2 worm cellular contexts compared by ENCODE assay signal in the genomic region with DNA sequence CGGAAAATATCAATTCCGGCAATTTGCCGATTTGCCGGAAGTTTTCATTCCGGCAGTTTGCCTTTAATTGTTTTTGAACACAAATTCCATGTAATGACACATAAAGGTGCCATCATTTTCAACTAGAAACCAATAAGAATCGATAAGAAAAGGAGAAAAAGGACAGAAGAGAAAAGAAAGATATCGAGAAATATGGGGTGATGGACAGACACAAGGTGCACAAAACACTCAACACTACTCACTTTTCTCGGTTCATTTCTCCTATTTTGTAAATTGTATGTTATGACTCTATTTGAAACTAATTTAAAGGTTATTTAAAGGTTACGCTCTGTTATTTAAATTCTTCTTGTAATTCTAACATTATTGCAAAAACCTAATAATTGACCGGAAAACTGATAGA.
TF ChIP-seq lines count a peak whose summit lies in the region.

No protein-coding gene starts in this region.

TF ChIP-seq in whole organism, L2 larva, 48 proteins besides CTCF, POLR2A, EP300 and RAD21 (continued from another document):
- TF ChIP-seq peb-1 (tag; optimal IDR thresholded peaks at IDR 0.05; lab: Kevin White, UChicago) (no peak), ama-1 (optimal IDR thresholded peaks at IDR 0.05; lab: Kevin White, UChicago) (no peak), Y55F3AM.14 (GFP tag; optimal IDR thresholded peaks at IDR 0.05; lab: Kevin White, UChicago) (no peak), sma-9 (GFP tag; optimal IDR thresholded peaks at IDR 0.05; lab: Kevin White, UChicago) (no peak), sma-9 (tag; optimal IDR thresholded peaks at IDR 0.05; lab: Kevin White, UChicago) (no peak), R02D3.7 (tag; optimal IDR thresholded peaks at IDR 0.05; lab: Kevin White, UChicago) (no peak), dmd-4 (tag; optimal IDR thresholded peaks at IDR 0.05; lab: Kevin White, UChicago) (no peak), fos-1 (tag; optimal IDR thresholded peaks at IDR 0.05; lab: Kevin White, UChicago) (peak; percentile 74), aly-2 (tag; optimal IDR thresholded peaks at IDR 0.05; lab: Kevin White, UChicago) (no peak), skn-1 (tag; optimal IDR thresholded peaks at IDR 0.05; lab: Kevin White, UChicago) (no peak), nhr-12 (tag; optimal IDR thresholded peaks at IDR 0.05; lab: Kevin White, UChicago) (no peak), nhr-77 (tag; optimal IDR thresholded peaks at IDR 0.05; lab: Kevin White, UChicago) (no peak)
TF ChIP-seq in whole organism, L2 larva: peak in this region for 3.

TF ChIP-seq in whole organism, L4 larva, 104 proteins besides CTCF, POLR2A, EP300 and RAD21 (continued from another document):
- TF ChIP-seq ZK546.5 (tag; optimal IDR thresholded peaks at IDR 0.05; lab: Kevin White, UChicago) (no peak), mdt-29 (GFP tag; IDR thresholded peaks at IDR 0.05; lab: Robert Waterston, UW) (no peak), fkh-10 (GFP tag; optimal IDR thresholded peaks at IDR 0.05; lab: Kevin White, UChicago) (no peak), Y5F2A.4 (GFP tag; optimal IDR thresholded peaks at IDR 0.05; lab: Kevin White, UChicago) (no peak), lir-3 (tag; optimal IDR thresholded peaks at IDR 0.05; lab: Kevin White, UChicago) (no peak), lin-1 (GFP tag; IDR thresholded peaks at IDR 0.05; lab: Robert Waterston, UW) (no peak), ceh-32 (tag; optimal IDR thresholded peaks at IDR 0.05; lab: Kevin White, UChicago; ENCODE audit: poor library complexity) (no peak), dmd-6 (GFP tag; IDR thresholded peaks at IDR 0.05; lab: Robert Waterston, UW) (peak; percentile 25; the same call in 1 of the 2 replicates), nhr-28 (tag; optimal IDR thresholded peaks at IDR 0.05; lab: Kevin White, UChicago) (peak; percentile 76), mep-1 (tag; optimal IDR thresholded peaks at IDR 0.05; lab: Kevin White, UChicago) (no peak), skn-1 (tag; optimal IDR thresholded peaks at IDR 0.05; lab: Kevin White, UChicago) (no peak), unc-130 (GFP tag; optimal IDR thresholded peaks at IDR 0.05; lab: Kevin White, UChicago) (no peak), dve-1 (tag; optimal IDR thresholded peaks at IDR 0.05; lab: Kevin White, UChicago; ENCODE audit: insufficient read depth) (peak; percentile 45), cey-2 (tag; optimal IDR thresholded peaks at IDR 0.05; lab: Kevin White, UChicago; ENCODE audit: borderline replicate concordance, insufficient read depth) (no peak), arid-1 (GFP tag; conservative IDR thresholded peaks at IDR 0.05; lab: Robert Waterston, UW) (no peak), ces-1 (GFP tag; optimal IDR thresholded peaks at IDR 0.05; lab: Kevin White, UChicago) (no peak), F26F4.8 (GFP tag; conservative IDR thresholded peaks at IDR 0.05; lab: Robert Waterston, UW) (no peak), hmg-1.1 (GFP tag; IDR thresholded peaks at IDR 0.05; lab: Robert Waterston, UW) (no peak), unc-39 (tag; optimal IDR thresholded peaks at IDR 0.05; lab: Kevin White, UChicago) (no peak), madf-5 (GFP tag; IDR thresholded peaks at IDR 0.05; lab: Robert Waterston, UW) (0 out of 4 replicates have a peak, but pooled peaks of 1 of the 2 experiments have one; percentile 46), hlh-11 (tag; optimal IDR thresholded peaks at IDR 0.05; lab: Kevin White, UChicago) (peak; percentile 53), daf-19 (GFP tag; conservative IDR thresholded peaks at IDR 0.05; lab: Robert Waterston, UW) (no peak), pqm-1 (tag; optimal IDR thresholded peaks at IDR 0.05; lab: Kevin White, UChicago) (peak; percentile 42), nhr-77 (tag; optimal IDR thresholded peaks at IDR 0.05; lab: Kevin White, UChicago) (peak; percentile 53), mdl-1 (tag; optimal IDR thresholded peaks at IDR 0.05; lab: Kevin White, UChicago) (no peak), egl-43 (GFP tag; IDR thresholded peaks at IDR 0.05; lab: Robert Waterston, UW) (no peak)
